Worm (Caenorhabditis elegans): ENCODE results near the gene C18H7.1.

DNA sequence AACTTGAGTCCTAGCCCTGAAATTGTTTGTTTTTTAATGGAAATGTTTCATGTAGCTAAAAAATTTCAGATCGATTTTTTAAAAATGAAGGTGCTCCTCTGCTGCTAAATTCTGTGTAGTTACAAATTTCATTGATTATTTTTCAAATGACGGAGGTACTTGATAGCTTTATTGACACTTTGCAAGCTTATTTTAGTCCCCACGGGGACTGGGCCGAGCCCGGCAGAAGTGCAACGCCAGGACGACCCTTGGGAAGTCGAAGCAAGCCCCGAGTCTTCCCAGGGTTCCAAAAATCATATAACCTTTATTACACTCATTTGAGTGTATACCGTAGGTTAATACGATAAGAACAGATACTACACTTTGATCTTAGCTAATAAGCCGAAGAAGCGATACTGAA lies 8.5 kb downstream of the C18H7.1 start:
- TF ChIP-seq cog-1 (tag; optimal IDR thresholded peaks at IDR 0.05): no peak
- no peak for TF ChIP-seq T22C8.4 (GFP tag; IDR thresholded peaks at IDR 0.05)
- TF ChIP-seq klf-2 (GFP tag; conservative IDR thresholded peaks at IDR 0.05): no peak
- no peak for TF ChIP-seq ref-1 (GFP tag; conservative IDR thresholded peaks at IDR 0.05)

Data from whole organism, midembryonic.